Worm (Caenorhabditis elegans) whole organism, early embryonic: ENCODE data around the gene mlt-11.

ENCODE experiments used
- F13C5.2 ChIP-seq: sonication (generic microtip); optimal IDR thresholded peaks from 2 replicates; lab custom pipeline; 2017; ENCODE audit warnings: mild to moderate bottlenecking, missing genetic modification characterization, inconsistent platforms, missing compliant biosample characterization
- aly-1 ChIP-seq: sonication (generic microtip); optimal IDR thresholded peaks from 2 replicates; lab custom pipeline; 2016; ENCODE audit warnings: missing genetic modification characterization, missing compliant biosample characterization
- ama-1 ChIP-seq: fragments of 150-350 bp; optimal IDR thresholded peaks from 2 replicates; lab custom pipeline; 2014
- ceh-13 ChIP-seq: fragments of 200-800 bp; sonication (Bioruptor generic); optimal IDR thresholded peaks from 2 replicates; lab custom pipeline; 2018; ENCODE audit warnings: mild to moderate bottlenecking, missing genetic modification characterization, missing compliant biosample characterization
- ceh-36 ChIP-seq: sonication (generic microtip); optimal IDR thresholded peaks from 2 replicates; lab custom pipeline; 2016; ENCODE audit warnings: missing genetic modification characterization, inconsistent platforms, missing compliant biosample characterization
- flt-1 ChIP-seq: fragments of 200-800 bp; sonication (Bioruptor generic); IDR thresholded peaks from 2 replicates; pipeline ENCODE4 v1.3.6; 2022; ENCODE audit warnings: missing genetic modification characterization, missing compliant biosample characterization
- pes-1 ChIP-seq: fragments of 200-800 bp; sonication (Bioruptor generic); IDR thresholded peaks from 2 replicates; pipeline ENCODE4 v1.3.6; 2022; ENCODE audit warnings: missing genetic modification reagents, missing genetic modification characterization, missing compliant biosample characterization
- scrt-1 ChIP-seq: fragments of 200-800 bp; sonication (Bioruptor generic); IDR thresholded peaks from 2 replicates; pipeline ENCODE4 v1.3.6; 2022; ENCODE audit warnings: missing genetic modification characterization, missing compliant biosample characterization
- sea-1 ChIP-seq: fragments of 200-800 bp; sonication (Bioruptor generic); conservative IDR thresholded peaks from 2 replicates; pipeline ENCODE4 v1.3.6; 2022; ENCODE audit warnings: missing genetic modification characterization, missing compliant biosample characterization
- tbx-11 ChIP-seq: fragments of 200-800 bp; sonication (Bioruptor generic); IDR thresholded peaks from 2 replicates; pipeline ENCODE4 v1.3.6; 2022; ENCODE audit warnings: missing genetic modification characterization, missing compliant biosample characterization

DNA sequence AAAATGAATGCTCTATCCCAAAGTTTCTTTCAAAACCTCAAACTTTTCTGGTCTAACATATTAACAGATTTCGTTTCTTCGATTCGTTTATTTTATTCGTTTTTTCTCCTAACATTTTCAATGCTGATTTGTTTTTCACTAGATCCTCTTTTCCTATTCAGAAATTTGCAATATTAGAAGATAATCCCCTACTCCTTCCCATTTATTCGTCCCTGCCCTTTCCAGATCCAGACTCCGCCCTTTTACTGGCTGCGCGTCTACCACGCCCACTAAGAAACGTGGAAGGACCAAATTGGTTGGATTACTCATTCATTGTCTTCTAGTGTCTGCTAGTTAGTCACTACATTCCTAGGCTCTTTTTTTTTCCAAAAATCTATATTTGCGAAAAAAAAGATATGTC lies 54.9 kb downstream of the mlt-11 start, which contains the start of gene Y44A6C.2:
- no peak for TF ChIP-seq ama-1 (lab: Kevin White, UChicago)
- no peak for TF ChIP-seq ceh-36 (tag; lab: Kevin White, UChicago)
- no peak for TF ChIP-seq tbx-11 (GFP tag; lab: Robert Waterston, UW)
- no peak for TF ChIP-seq F13C5.2 (tag; lab: Kevin White, UChicago)
- TF ChIP-seq scrt-1: no peak
- TF ChIP-seq sea-1 (GFP tag; lab: Robert Waterston, UW): no peak
- TF ChIP-seq ceh-13 (GFP tag; lab: Kevin White, UChicago): no peak
- TF ChIP-seq flt-1: no peak
- TF ChIP-seq pes-1 (GFP tag; lab: Robert Waterston, UW): no peak
- TF ChIP-seq aly-1 (tag; lab: Kevin White, UChicago): no peak
